Worm (Caenorhabditis elegans): Measurements from ENCODE around the gene B0198.3.

ce11 chrX:12073764-12074163 is 16.9 kb upstream of the B0198.3 start, which contains the start of gene tmem-145:
- no peak for TF ChIP-seq mdl-1 (tag; optimal IDR thresholded peaks at IDR 0.05)
- no peak for TF ChIP-seq blmp-1 (tag; optimal IDR thresholded peaks at IDR 0.05; ENCODE audit: insufficient read depth)
- no peak for TF ChIP-seq sem-4 (tag; optimal IDR thresholded peaks at IDR 0.05)
- no peak for TF ChIP-seq nhr-23 (tag; optimal IDR thresholded peaks at IDR 0.05)
